Worm (Caenorhabditis elegans) whole organism, young adult: Measurements from ENCODE around the gene ncs-3.

Experiments
- F52B5.7 ChIP-seq: sonication (generic microtip); optimal IDR thresholded peaks from 2 replicates; lab custom pipeline; 2016; ENCODE audit warnings: mild to moderate bottlenecking, missing genetic modification characterization, missing compliant biosample characterization
- aptf-3 ChIP-seq: fragments of 200-800 bp; sonication (Bioruptor generic); IDR thresholded peaks from 2 replicates; pipeline ENCODE4 v1.3.6; 2022; ENCODE audit warnings: missing genetic modification characterization, missing compliant biosample characterization
- ccch-3 ChIP-seq: fragments of 200-800 bp; sonication (Bioruptor generic); optimal IDR thresholded peaks from 2 replicates; lab custom pipeline; 2018; ENCODE audit warnings: mild to moderate bottlenecking, missing genetic modification characterization, missing compliant biosample characterization
- dox-1 ChIP-seq: fragments of 200-800 bp; sonication (Bioruptor generic); IDR thresholded peaks from 2 replicates; pipeline ENCODE4 v1.3.6; 2022; ENCODE audit warnings: missing genetic modification reagents, missing genetic modification characterization, missing compliant biosample characterization
- egrh-3 ChIP-seq: fragments of 200-800 bp; sonication (Bioruptor generic); IDR thresholded peaks from 2 replicates; pipeline ENCODE4 v1.3.6; 2022; ENCODE audit warnings: missing genetic modification reagents, missing genetic modification characterization, missing compliant biosample characterization
- hmg-20 ChIP-seq: fragments of 200-800 bp; sonication (Bioruptor generic); IDR thresholded peaks from 2 replicates; pipeline ENCODE4 v1.3.6; 2022; ENCODE audit warnings: missing genetic modification reagents, missing genetic modification characterization, missing compliant biosample characterization
- mes-4 ChIP-seq: sonication (generic microtip); optimal IDR thresholded peaks from 2 replicates; lab custom pipeline; 2016; ENCODE audit warnings: missing genotype, missing genetic modification characterization, missing compliant biosample characterization
- nfya-1 ChIP-seq: sonication (generic microtip); optimal IDR thresholded peaks from 2 replicates; lab custom pipeline; 2017; ENCODE audit warnings: antibody characterized with exemption, missing compliant biosample characterization, missing genetic modification characterization, borderline replicate concordance; ENCODE audit not compliant: insufficient read depth
- nhr-27 ChIP-seq: fragments of 200-800 bp; sonication (Bioruptor generic); optimal IDR thresholded peaks from 2 replicates; lab custom pipeline; 2018; ENCODE audit warnings: mild to moderate bottlenecking, missing genetic modification characterization, moderate library complexity, missing compliant biosample characterization
- nhr-80 ChIP-seq: sonication (generic microtip); optimal IDR thresholded peaks from 2 replicates; lab custom pipeline; 2016; ENCODE audit warnings: missing genetic modification characterization, missing compliant biosample characterization
- pha-4 ChIP-seq: fragments of 150-350 bp; sonication (generic microtip); optimal IDR thresholded peaks from 2 replicates; lab custom pipeline; 2014; ENCODE audit warnings: missing biosample characterization, missing genetic modification reagents, missing genetic modification characterization
- somi-1 ChIP-seq: fragments of 200-800 bp; sonication (Bioruptor generic); optimal IDR thresholded peaks from 2 replicates; lab custom pipeline; 2018; ENCODE audit warnings: mild to moderate bottlenecking, missing genetic modification characterization, missing compliant biosample characterization
- ztf-25 ChIP-seq: fragments of 200-800 bp; sonication (Bioruptor generic); IDR thresholded peaks from 2 replicates; pipeline ENCODE4 v1.3.6; 2022; ENCODE audit warnings: missing genetic modification reagents, missing genetic modification characterization, missing compliant biosample characterization

DNA sequence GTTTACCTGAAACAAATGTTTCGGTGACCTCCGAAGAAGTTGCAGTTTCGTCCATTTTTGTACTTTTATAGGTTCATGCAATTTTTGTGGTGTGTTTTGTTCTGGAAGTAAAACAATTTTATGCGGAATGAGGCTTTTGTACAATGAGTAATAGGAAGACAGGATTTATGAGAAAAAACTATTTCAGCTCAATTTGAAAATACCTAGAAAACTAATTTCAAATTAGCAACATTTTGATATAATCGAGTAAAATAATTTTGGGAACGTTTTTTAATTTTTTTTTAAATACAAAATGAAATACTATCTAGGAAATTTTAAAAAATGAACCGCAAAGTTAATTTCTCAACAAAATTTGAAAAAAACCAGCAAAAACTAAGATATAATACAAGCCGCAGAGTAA lies 34.2 kb downstream of the ncs-3 start, which contains the start of gene rei-2:
- TF ChIP-seq ccch-3 (no peak), aptf-3 (GFP tag; lab: Robert Waterston, UW) (no peak), nfya-1 (tag; lab: Kevin White, UChicago) (no peak), somi-1 (GFP tag; lab: Kevin White, UChicago) (no peak), F52B5.7 (tag; lab: Kevin White, UChicago) (no peak), hmg-20 (GFP tag; lab: Robert Waterston, UW) (no peak), pha-4 (tag; lab: Kevin White, UChicago) (no peak), nhr-80 (tag; lab: Kevin White, UChicago) (no peak), ztf-25 (GFP tag; lab: Robert Waterston, UW) (no peak), egrh-3 (no peak), dox-1 (GFP tag; lab: Robert Waterston, UW) (no peak), nhr-27 (no peak), mes-4 (no peak)
